Worm (Caenorhabditis elegans) whole organism, L2 larva: ENCODE results near the gene hgrs-1.

ENCODE experiments used
- R02D3.7 ChIP-seq: fragments of 150-350 bp; optimal IDR thresholded peaks from 2 replicates; lab custom pipeline; 2014; ENCODE audit warnings: missing biosample characterization, missing genetic modification characterization
- ZK546.5 ChIP-seq: sonication (generic microtip); optimal IDR thresholded peaks from 2 replicates; lab custom pipeline; 2017; ENCODE audit warnings: missing biosample characterization, missing genetic modification characterization
- aly-2 ChIP-seq: fragments of 150-350 bp; optimal IDR thresholded peaks from 2 replicates; lab custom pipeline; 2014; ENCODE audit warnings: missing biosample characterization, missing genetic modification characterization
- egl-27 ChIP-seq: sonication (generic microtip); optimal IDR thresholded peaks from 3 replicates; lab custom pipeline; 2017; ENCODE audit warnings: missing biosample characterization, missing genetic modification reagents, missing genetic modification characterization
- lin-13 ChIP-seq: fragments of 150-350 bp; optimal IDR thresholded peaks from 2 replicates; lab custom pipeline; 2014; ENCODE audit warnings: missing biosample characterization, missing genetic modification reagents, missing genetic modification characterization
- lin-39 ChIP-seq: fragments of 150-350 bp; optimal IDR thresholded peaks from 2 replicates; lab custom pipeline; 2014; ENCODE audit warnings: missing biosample characterization, missing genetic modification reagents, missing genetic modification characterization
- lsy-2 ChIP-seq, 2 experiments: fragments of 150-350 bp in 1 of 2; sonication (generic microtip) in 1 of 2; optimal IDR thresholded peaks; 2 replicates each; lab custom pipeline; 2014 to 2017; ENCODE audit warnings: missing biosample characterization in 2 of 2, missing genetic modification characterization in 2 of 2
- mab-5 ChIP-seq: fragments of 150-350 bp; optimal IDR thresholded peaks from 2 replicates; lab custom pipeline; 2014; ENCODE audit warnings: missing biosample characterization, missing genetic modification characterization
- nhr-10 ChIP-seq: sonication (generic microtip); optimal IDR thresholded peaks from 2 replicates; lab custom pipeline; 2017; ENCODE audit warnings: missing biosample characterization, missing genetic modification characterization
- nhr-129 ChIP-seq: fragments of 150-350 bp; optimal IDR thresholded peaks from 2 replicates; lab custom pipeline; 2014; ENCODE audit warnings: missing biosample characterization, missing genetic modification characterization
- nhr-237 ChIP-seq: fragments of 150-350 bp; optimal IDR thresholded peaks from 2 replicates; lab custom pipeline; 2014; ENCODE audit warnings: missing biosample characterization, missing genetic modification characterization
- nhr-25 ChIP-seq: fragments of 150-350 bp; sonication (generic microtip); optimal IDR thresholded peaks from 3 replicates; lab custom pipeline; 2014; ENCODE audit warnings: missing biosample characterization, missing genetic modification characterization
- skn-1 ChIP-seq: sonication (generic microtip); optimal IDR thresholded peaks from 2 replicates; lab custom pipeline; 2017; ENCODE audit warnings: missing biosample characterization, missing genetic modification characterization
- unc-55 ChIP-seq: fragments of 150-350 bp; sonication (generic microtip); optimal IDR thresholded peaks from 3 replicates; lab custom pipeline; 2014; ENCODE audit warnings: missing biosample characterization, missing genetic modification reagents, missing genetic modification characterization

DNA sequence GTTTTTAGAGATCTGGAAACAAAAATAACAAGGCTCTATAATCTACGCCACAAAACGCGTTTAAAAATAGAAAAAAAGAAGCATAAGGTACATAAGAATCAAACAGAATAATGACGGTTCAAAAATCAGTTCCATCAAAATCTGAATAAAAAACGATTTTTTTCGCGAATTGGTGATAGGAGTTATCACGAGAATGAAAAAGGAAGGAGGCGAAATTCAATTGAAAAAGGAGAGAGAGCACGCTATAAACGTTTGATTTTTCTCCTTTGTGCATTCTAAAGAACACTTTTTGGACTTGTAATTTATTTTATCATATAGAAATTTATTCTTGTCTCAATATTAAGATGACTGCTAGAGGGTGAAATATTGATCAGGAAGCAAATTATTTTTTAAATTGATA, 45.5 kb upstream of the hgrs-1 start:
- TF ChIP-seq R02D3.7 (tag; lab: Kevin White, UChicago) (no peak), unc-55 (GFP tag; lab: Kevin White, UChicago) (no peak), egl-27 (tag; lab: Kevin White, UChicago) (no peak), aly-2 (tag; lab: Kevin White, UChicago) (no peak), ZK546.5 (no peak), nhr-129 (tag; lab: Kevin White, UChicago) (no peak), lin-13 (GFP tag; lab: Kevin White, UChicago) (no peak), nhr-10 (tag; lab: Kevin White, UChicago) (no peak), lin-39 (tag; lab: Kevin White, UChicago) (no peak), lsy-2 (tag; optimal IDR thresholded peaks at IDR 0.05; lab: Kevin White, UChicago) (no peak), nhr-237 (tag; lab: Kevin White, UChicago) (no peak), mab-5 (tag; lab: Kevin White, UChicago) (no peak), nhr-25 (no peak), skn-1 (tag; lab: Kevin White, UChicago) (no peak)
